Worm (Caenorhabditis elegans) whole organism, L2 larva: ENCODE data around the gene gsr-1.

Experiments used
- blmp-1 ChIP-seq: sonication (generic microtip); optimal IDR thresholded peaks from 2 replicates; lab custom pipeline; 2017; ENCODE audit warnings: missing genetic modification characterization, mild to moderate bottlenecking, missing compliant biosample characterization, antibody characterized with exemption, moderate library complexity; ENCODE audit not compliant: insufficient read depth
- ceh-82 ChIP-seq: fragments of 150-350 bp; optimal IDR thresholded peaks from 2 replicates; lab custom pipeline; 2014; ENCODE audit warnings: missing biosample characterization, missing genetic modification characterization
- egl-27 ChIP-seq: sonication (generic microtip); optimal IDR thresholded peaks from 3 replicates; lab custom pipeline; 2017; ENCODE audit warnings: missing biosample characterization, missing genetic modification reagents, missing genetic modification characterization
- elt-1 ChIP-seq: fragments of 150-350 bp; optimal IDR thresholded peaks from 2 replicates; lab custom pipeline; 2014; ENCODE audit warnings: missing biosample characterization, missing genetic modification characterization
- lsy-2 ChIP-seq, 2 experiments: fragments of 150-350 bp in 1 of 2; sonication (generic microtip) in 1 of 2; optimal IDR thresholded peaks; 2 replicates each; lab custom pipeline; 2014 to 2017; ENCODE audit warnings: missing biosample characterization in 2 of 2, missing genetic modification characterization in 2 of 2
- mbf-1 ChIP-seq: sonication (generic microtip); optimal IDR thresholded peaks from 2 replicates; lab custom pipeline; 2017; ENCODE audit warnings: missing biosample characterization, missing genetic modification characterization
- nhr-21 ChIP-seq: fragments of 150-350 bp; optimal IDR thresholded peaks from 2 replicates; lab custom pipeline; 2014; ENCODE audit warnings: missing biosample characterization, missing genetic modification characterization
- nhr-6 ChIP-seq: fragments of 150-350 bp; optimal IDR thresholded peaks from 2 replicates; lab custom pipeline; 2014; ENCODE audit warnings: missing biosample characterization, missing genetic modification characterization
- unc-39 ChIP-seq: fragments of 150-350 bp; optimal IDR thresholded peaks from 2 replicates; lab custom pipeline; 2014; ENCODE audit warnings: missing biosample characterization, missing genetic modification characterization
- unc-62 ChIP-seq: fragments of 150-350 bp; optimal IDR thresholded peaks from 2 replicates; lab custom pipeline; 2014; ENCODE audit warnings: missing biosample characterization, missing genetic modification reagents, missing genetic modification characterization
- zag-1 ChIP-seq: fragments of 150-350 bp; optimal IDR thresholded peaks from 2 replicates; lab custom pipeline; 2014; ENCODE audit warnings: missing biosample characterization, missing genetic modification characterization
- ztf-11 ChIP-seq: sonication (generic microtip); optimal IDR thresholded peaks from 2 replicates; lab custom pipeline; 2017; ENCODE audit warnings: missing biosample characterization, missing genetic modification characterization

DNA sequence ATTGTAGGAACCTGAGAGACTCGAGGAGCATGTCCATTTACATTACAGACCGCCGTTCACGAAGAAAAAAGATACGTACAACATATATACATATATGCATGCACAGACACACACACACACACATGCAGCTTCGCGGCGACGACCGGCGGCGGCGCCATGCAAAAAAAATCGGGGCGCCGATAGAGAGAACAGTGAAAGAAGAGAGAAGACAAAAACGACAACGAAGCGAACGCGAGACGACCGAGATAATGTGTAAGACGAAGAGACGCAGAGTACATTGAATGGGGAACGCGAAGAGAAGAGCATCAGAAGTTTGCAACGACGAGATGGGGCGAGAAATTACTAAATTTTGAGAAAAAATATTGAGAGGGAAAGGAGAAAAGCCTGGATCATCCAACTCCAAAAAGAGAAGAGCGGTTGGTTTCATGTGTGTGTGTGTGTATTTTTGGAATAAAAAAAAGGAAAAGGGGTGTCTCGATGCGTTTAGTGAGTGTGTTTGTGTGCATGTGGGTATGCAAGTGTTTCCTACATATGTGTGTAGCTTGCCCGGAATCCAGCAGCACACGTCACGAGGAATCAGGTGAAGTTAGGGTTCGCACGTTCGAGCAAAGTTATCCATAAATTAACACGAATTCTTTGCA lies 31.0 kb upstream of the gsr-1 start:
- TF ChIP-seq nhr-21 (tag; lab: Kevin White, UChicago) (no peak), blmp-1 (no peak), ceh-82 (tag; lab: Kevin White, UChicago) (no peak), egl-27 (tag; lab: Kevin White, UChicago) (no peak), mbf-1 (tag; lab: Kevin White, UChicago) (no peak), unc-62 (GFP tag; lab: Kevin White, UChicago) (no peak), zag-1 (tag; lab: Kevin White, UChicago) (no peak), elt-1 (tag; lab: Kevin White, UChicago) (no peak), ztf-11 (no peak), nhr-6 (tag; lab: Kevin White, UChicago) (no peak), lsy-2 (tag; optimal IDR thresholded peaks at IDR 0.05; lab: Kevin White, UChicago) (peak in 1 of 2 experiments; percentile 26), unc-39 (tag; lab: Kevin White, UChicago) (no peak)
